Fruit fly (Drosophila melanogaster): Measurements from ENCODE around the gene Pgant4.
A peak's percentile ranks its signal among the peaks of the same experiment; 100 is the strongest.

The Pgant4 gene

dm6 chr2L:3444789-3445188 lies 27.6 kb upstream of the Pgant4 start:
- TF ChIP-seq ab (GFP tag; optimal IDR thresholded peaks at IDR 0.05) (no peak), grau (tag; optimal IDR thresholded peaks at IDR 0.05) (peak; percentile 35), caup (GFP tag; optimal IDR thresholded peaks at IDR 0.05; ENCODE audit: severe bottlenecking) (no peak), crp (GFP tag; optimal IDR thresholded peaks at IDR 0.05) (no peak), CG6272 (GFP tag; IDR thresholded peaks at IDR 0.05) (no peak), CG17328 (GFP tag; IDR thresholded peaks at IDR 0.05) (peak; percentile 59; the same call in 1 of the 2 replicates), lov (optimal IDR thresholded peaks at IDR 0.05) (no peak), lov (GFP tag; IDR thresholded peaks at IDR 0.05) (peak; percentile 69; the same call in 1 of the 3 replicates), zen2 (GFP tag; IDR thresholded peaks at IDR 0.05; ENCODE audit: partially characterized antibody) (no peak), CG34422 (GFP tag; IDR thresholded peaks at IDR 0.05) (0 out of 3 replicates have a peak, but pooled peaks have one; percentile 44), CkIIα-i1 (GFP tag; IDR thresholded peaks at IDR 0.05) (no peak), CG4424 (GFP tag; optimal IDR thresholded peaks at IDR 0.05) (peak; percentile 23), CG30020 (tag; optimal IDR thresholded peaks at IDR 0.05) (no peak), Eip74EF (GFP tag; optimal IDR thresholded peaks at IDR 0.05) (no peak), CG14441 (GFP tag; IDR thresholded peaks at IDR 0.05) (peak; percentile 68), mam (GFP tag; optimal IDR thresholded peaks at IDR 0.05) (peak; percentile 19), CG17359 (tag; optimal IDR thresholded peaks at IDR 0.05) (peak; percentile 37), HLH4C (GFP tag; IDR thresholded peaks at IDR 0.05; ENCODE audit: partially characterized antibody) (no peak), TFAM (GFP tag; optimal IDR thresholded peaks at IDR 0.05) (no peak), CG10267 (tag; optimal IDR thresholded peaks at IDR 0.05) (no peak), ham (GFP tag; IDR thresholded peaks at IDR 0.05) (no peak), Hsf (GFP tag; optimal IDR thresholded peaks at IDR 0.05) (peak; percentile 43), B-H2 (GFP tag; optimal IDR thresholded peaks at IDR 0.05) (no peak), crol (GFP tag; IDR thresholded peaks at IDR 0.05) (no peak), toy (GFP tag; IDR thresholded peaks at IDR 0.05) (0 out of 2 replicates have a peak, but pooled peaks have one; percentile 48), Myb (GFP tag; optimal IDR thresholded peaks at IDR 0.05) (no peak), Trl (optimal IDR thresholded peaks at IDR 0.05) (no peak), Trl (GFP tag; optimal IDR thresholded peaks at IDR 0.05) (peak; percentile 7), Dfd (GFP tag; optimal IDR thresholded peaks at IDR 0.05) (no peak), lilli (GFP tag; optimal IDR thresholded peaks at IDR 0.05) (peak; percentile 21), sc (optimal IDR thresholded peaks at IDR 0.05) (no peak), sc (GFP tag; optimal IDR thresholded peaks at IDR 0.05) (no peak), hbn (GFP tag; IDR thresholded peaks at IDR 0.05; ENCODE audit: partially characterized antibody) (no peak), ken (GFP tag; IDR thresholded peaks at IDR 0.05) (peak; percentile 51; the same call in 1 of the 3 replicates), bigmax (GFP tag; optimal IDR thresholded peaks at IDR 0.05) (no peak), Mes4 (GFP tag; optimal IDR thresholded peaks at IDR 0.05) (no peak), CG10543 (GFP tag; optimal IDR thresholded peaks at IDR 0.05) (no peak), CG7963 (GFP tag; IDR thresholded peaks at IDR 0.05; ENCODE audit: partially characterized antibody) (no peak), maf-S (GFP tag; optimal IDR thresholded peaks at IDR 0.05) (no peak), luna (GFP tag; optimal IDR thresholded peaks at IDR 0.05) (no peak), D19B (GFP tag; optimal IDR thresholded peaks at IDR 0.05) (no peak), gem (tag; optimal IDR thresholded peaks at IDR 0.05) (no peak), CG1529 (GFP tag; optimal IDR thresholded peaks at IDR 0.05) (no peak), CG13775 (GFP tag; optimal IDR thresholded peaks at IDR 0.05) (peak; percentile 4), Sox100B (GFP tag; optimal IDR thresholded peaks at IDR 0.05) (no peak), slbo (GFP tag; IDR thresholded peaks at IDR 0.05) (peak; percentile 9; the same call in 1 of the 2 replicates), lbe (GFP tag; optimal IDR thresholded peaks at IDR 0.05) (no peak), slp2 (GFP tag; optimal IDR thresholded peaks at IDR 0.05) (peak; percentile 26), Ets65A (GFP tag) (peak; percentile 95), Aef1 (GFP tag; IDR thresholded peaks at IDR 0.05) (peak; percentile 38; the same call in 1 of the 3 replicates), ftz-f1 (GFP tag; optimal IDR thresholded peaks at IDR 0.05) (no peak), Spps (tag; optimal IDR thresholded peaks at IDR 0.05) (no peak)
